Worm (Caenorhabditis elegans): ENCODE data around the gene luc-7L.
A peak's percentile ranks its signal among the peaks of the same experiment; 100 is the strongest.

The luc-7L gene

DNA sequence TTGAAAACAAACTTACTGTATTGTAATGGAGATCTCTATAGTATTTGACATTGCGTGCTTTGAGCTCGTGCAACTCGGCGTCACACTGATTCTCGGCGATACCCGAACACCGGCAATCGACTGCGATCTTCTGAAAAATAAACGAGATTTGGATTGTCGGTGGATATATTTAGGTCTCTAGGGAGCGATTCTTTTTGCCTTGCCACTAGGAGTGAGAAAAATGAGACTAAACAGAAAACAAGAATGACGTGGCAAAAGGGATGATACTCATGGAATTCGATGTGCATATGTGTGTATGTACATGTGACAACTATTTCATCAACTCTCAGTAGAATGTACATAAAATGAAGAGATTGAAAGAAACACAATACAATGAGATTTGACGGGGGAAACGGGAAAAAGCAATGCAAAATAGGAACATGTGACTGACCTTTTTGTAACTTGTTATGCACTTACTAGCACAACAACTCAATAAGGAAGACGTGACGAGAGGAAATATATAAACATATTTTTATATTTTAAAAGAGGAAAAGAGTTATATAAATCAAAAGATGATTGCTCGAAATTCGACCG lies 7.4 kb upstream of the luc-7L start:
- TF ChIP-seq ztf-29 (GFP tag; IDR thresholded peaks at IDR 0.05) (no peak), T22C8.4 (GFP tag; IDR thresholded peaks at IDR 0.05) (no peak), klf-2 (GFP tag; conservative IDR thresholded peaks at IDR 0.05) (no peak), ref-1 (GFP tag; conservative IDR thresholded peaks at IDR 0.05) (no peak), ztf-23 (GFP tag; IDR thresholded peaks at IDR 0.05) (no peak), cog-1 (tag; optimal IDR thresholded peaks at IDR 0.05) (no peak), flt-1 (GFP tag; IDR thresholded peaks at IDR 0.05) (no peak), med-1 (GFP tag; optimal IDR thresholded peaks at IDR 0.05; ENCODE audit: insufficient read depth) (no peak), tab-1 (GFP tag; IDR thresholded peaks at IDR 0.05) (no peak)

DNA sequence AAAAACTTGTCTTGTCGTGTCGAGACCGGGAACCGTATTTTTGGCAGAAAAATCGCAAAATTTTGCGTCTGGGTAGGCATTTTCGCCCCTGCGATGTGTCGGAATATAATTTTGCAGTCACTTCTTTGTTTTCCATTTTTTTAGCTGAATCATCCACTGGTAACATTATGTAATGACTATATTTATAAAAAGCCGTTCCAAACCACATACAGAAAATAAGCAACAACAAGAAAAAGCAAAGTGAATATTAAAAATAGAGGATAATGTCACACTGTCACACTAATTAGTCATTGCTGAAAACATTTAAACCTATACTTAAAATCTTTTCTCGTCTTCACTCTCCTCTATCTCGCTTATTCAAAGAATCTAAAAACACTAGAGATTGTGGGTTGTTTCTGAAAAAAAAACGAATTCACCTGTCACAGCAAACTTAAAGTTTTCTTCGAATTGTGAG lies 2.0 kb upstream of the luc-7L start, which contains the start of gene sre-1:
Gene sre-1, plus strand, starts transcription at position 404 of the 454 bp plus-strand sequence.
- TF ChIP-seq ztf-29 (GFP tag; IDR thresholded peaks at IDR 0.05) (no peak), flt-1 (GFP tag; IDR thresholded peaks at IDR 0.05) (no peak), cog-1 (tag; optimal IDR thresholded peaks at IDR 0.05) (no peak), ref-1 (GFP tag; conservative IDR thresholded peaks at IDR 0.05) (no peak), ztf-23 (GFP tag; IDR thresholded peaks at IDR 0.05) (no peak), klf-2 (GFP tag; conservative IDR thresholded peaks at IDR 0.05) (no peak), tab-1 (GFP tag; IDR thresholded peaks at IDR 0.05) (no peak), T22C8.4 (GFP tag; IDR thresholded peaks at IDR 0.05) (no peak), med-1 (GFP tag; optimal IDR thresholded peaks at IDR 0.05; ENCODE audit: insufficient read depth) (no peak)

- TF ChIP-seq ref-1 (GFP tag; conservative IDR thresholded peaks at IDR 0.05) (peak; percentile 58; the same call in 1 of the 2 replicates), flt-1 (GFP tag; IDR thresholded peaks at IDR 0.05) (peak; percentile 95), ztf-29 (GFP tag; IDR thresholded peaks at IDR 0.05) (peak; percentile 79), med-1 (GFP tag; optimal IDR thresholded peaks at IDR 0.05; ENCODE audit: insufficient read depth) (peak; percentile 97), cog-1 (tag; optimal IDR thresholded peaks at IDR 0.05) (peak; percentile 76), tab-1 (GFP tag; IDR thresholded peaks at IDR 0.05) (peak; percentile 91), klf-2 (GFP tag; conservative IDR thresholded peaks at IDR 0.05) (peak; percentile 88), ztf-23 (GFP tag; IDR thresholded peaks at IDR 0.05) (peak; percentile 93), T22C8.4 (GFP tag; IDR thresholded peaks at IDR 0.05) (peak; percentile 77)
Measured at ce11 chrII:7708540-7708939, 1.3 kb upstream of the luc-7L start, which contains the start of gene B0495.9. B0495.9 (minus strand) TSS chrII:7708710.

- no peak for TF ChIP-seq ref-1 (GFP tag; conservative IDR thresholded peaks at IDR 0.05)
- no peak for TF ChIP-seq T22C8.4 (GFP tag; IDR thresholded peaks at IDR 0.05)
- no peak for TF ChIP-seq cog-1 (tag; optimal IDR thresholded peaks at IDR 0.05)
- no peak for TF ChIP-seq med-1 (GFP tag; optimal IDR thresholded peaks at IDR 0.05; ENCODE audit: insufficient read depth)
- no peak for TF ChIP-seq ztf-29 (GFP tag; IDR thresholded peaks at IDR 0.05)
- TF ChIP-seq ztf-23 (GFP tag; IDR thresholded peaks at IDR 0.05): no peak
- TF ChIP-seq flt-1 (GFP tag; IDR thresholded peaks at IDR 0.05): no peak
- no peak for TF ChIP-seq tab-1 (GFP tag; IDR thresholded peaks at IDR 0.05)
- no peak for TF ChIP-seq klf-2 (GFP tag; conservative IDR thresholded peaks at IDR 0.05)
Measured at ce11 chrII:7705152-7705551, 2.1 kb downstream of the luc-7L start, which contains the start of gene B0495.7. B0495.7 (minus strand) TSS chrII:7705233.

ce11 chrII:7704387-7704786 lies 2.9 kb downstream of the luc-7L start:
- no peak for TF ChIP-seq tab-1 (GFP tag; IDR thresholded peaks at IDR 0.05)
- no peak for TF ChIP-seq flt-1 (GFP tag; IDR thresholded peaks at IDR 0.05)
- no peak for TF ChIP-seq klf-2 (GFP tag; conservative IDR thresholded peaks at IDR 0.05)
- TF ChIP-seq cog-1 (tag; optimal IDR thresholded peaks at IDR 0.05): no peak
- TF ChIP-seq ztf-29 (GFP tag; IDR thresholded peaks at IDR 0.05): no peak
- TF ChIP-seq ref-1 (GFP tag; conservative IDR thresholded peaks at IDR 0.05): no peak
- no peak for TF ChIP-seq T22C8.4 (GFP tag; IDR thresholded peaks at IDR 0.05)
- no peak for TF ChIP-seq med-1 (GFP tag; optimal IDR thresholded peaks at IDR 0.05; ENCODE audit: insufficient read depth)
- no peak for TF ChIP-seq ztf-23 (GFP tag; IDR thresholded peaks at IDR 0.05)

DNA sequence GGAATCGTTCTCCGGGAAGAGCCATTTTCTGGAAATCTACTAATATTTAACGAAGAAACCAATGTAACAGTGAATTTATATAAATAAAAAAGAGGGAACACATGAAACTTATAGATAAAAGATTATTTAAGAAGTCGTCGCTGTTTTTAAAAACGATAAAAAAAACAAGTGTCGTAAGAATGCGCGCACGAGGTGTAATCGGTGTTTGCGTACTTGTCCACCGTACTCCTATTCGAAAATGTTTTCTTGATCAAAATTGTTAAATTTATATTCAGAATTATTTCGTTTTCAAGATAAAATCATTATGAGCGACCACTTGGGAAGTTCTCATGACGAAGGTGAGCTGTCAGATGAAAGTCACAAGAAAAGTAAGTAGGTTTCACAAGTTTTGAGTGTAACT lies 8.3 kb downstream of the luc-7L start, which contains the start of the genes moa-2 and cdk-11.1:
Gene moa-2, minus strand, starts transcription at position 25 of the 400 bp plus-strand sequence.
Gene cdk-11.1, plus strand, starts transcription at position 227 of the 400 bp plus-strand sequence.
- no peak for TF ChIP-seq flt-1 (GFP tag; IDR thresholded peaks at IDR 0.05)
- no peak for TF ChIP-seq cog-1 (tag; optimal IDR thresholded peaks at IDR 0.05)
- no peak for TF ChIP-seq ztf-23 (GFP tag; IDR thresholded peaks at IDR 0.05)
- no peak for TF ChIP-seq klf-2 (GFP tag; conservative IDR thresholded peaks at IDR 0.05)
- TF ChIP-seq ref-1 (GFP tag; conservative IDR thresholded peaks at IDR 0.05): no peak
- TF ChIP-seq tab-1 (GFP tag; IDR thresholded peaks at IDR 0.05): no peak
- TF ChIP-seq ztf-29 (GFP tag; IDR thresholded peaks at IDR 0.05): no peak
- no peak for TF ChIP-seq med-1 (GFP tag; optimal IDR thresholded peaks at IDR 0.05; ENCODE audit: insufficient read depth)
- no peak for TF ChIP-seq T22C8.4 (GFP tag; IDR thresholded peaks at IDR 0.05)

- TF ChIP-seq ztf-23 (GFP tag; IDR thresholded peaks at IDR 0.05) (no peak), tab-1 (GFP tag; IDR thresholded peaks at IDR 0.05) (no peak), cog-1 (tag; optimal IDR thresholded peaks at IDR 0.05) (no peak), ztf-29 (GFP tag; IDR thresholded peaks at IDR 0.05) (no peak), T22C8.4 (GFP tag; IDR thresholded peaks at IDR 0.05) (no peak), klf-2 (GFP tag; conservative IDR thresholded peaks at IDR 0.05) (no peak), flt-1 (GFP tag; IDR thresholded peaks at IDR 0.05) (no peak), med-1 (GFP tag; optimal IDR thresholded peaks at IDR 0.05; ENCODE audit: insufficient read depth) (no peak), ref-1 (GFP tag; conservative IDR thresholded peaks at IDR 0.05) (no peak)
Measured at ce11 chrII:7698406-7698805, 8.9 kb downstream of the luc-7L start, which contains the start of gene B0495.5. B0495.5 (minus strand) TSS chrII:7698506.

DNA sequence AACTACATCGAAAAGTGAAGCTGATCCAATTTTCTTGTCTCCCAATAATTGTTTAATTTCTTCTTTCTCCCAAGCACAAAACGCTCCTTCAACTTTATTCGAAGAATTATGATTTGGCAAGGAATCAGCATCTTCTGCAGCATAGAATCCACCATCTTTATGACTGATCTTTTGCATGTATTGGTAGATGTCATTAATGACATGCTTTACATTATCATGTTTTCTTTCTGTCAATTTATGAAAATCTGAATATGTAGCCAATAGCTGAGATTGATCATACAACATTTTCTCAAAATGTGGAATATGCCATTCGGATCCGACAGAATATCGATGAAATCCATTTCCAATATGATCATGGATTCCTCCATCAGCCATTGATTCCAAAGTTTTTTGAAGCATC lies 10.1 kb downstream of the luc-7L start:
- TF ChIP-seq ztf-23 (GFP tag; IDR thresholded peaks at IDR 0.05): no peak
- no peak for TF ChIP-seq T22C8.4 (GFP tag; IDR thresholded peaks at IDR 0.05)
- TF ChIP-seq flt-1 (GFP tag; IDR thresholded peaks at IDR 0.05): no peak
- no peak for TF ChIP-seq cog-1 (tag; optimal IDR thresholded peaks at IDR 0.05)
- no peak for TF ChIP-seq med-1 (GFP tag; optimal IDR thresholded peaks at IDR 0.05; ENCODE audit: insufficient read depth)
- TF ChIP-seq ref-1 (GFP tag; conservative IDR thresholded peaks at IDR 0.05): no peak
- TF ChIP-seq tab-1 (GFP tag; IDR thresholded peaks at IDR 0.05): no peak
- TF ChIP-seq ztf-29 (GFP tag; IDR thresholded peaks at IDR 0.05): no peak
- TF ChIP-seq klf-2 (GFP tag; conservative IDR thresholded peaks at IDR 0.05): no peak

DNA sequence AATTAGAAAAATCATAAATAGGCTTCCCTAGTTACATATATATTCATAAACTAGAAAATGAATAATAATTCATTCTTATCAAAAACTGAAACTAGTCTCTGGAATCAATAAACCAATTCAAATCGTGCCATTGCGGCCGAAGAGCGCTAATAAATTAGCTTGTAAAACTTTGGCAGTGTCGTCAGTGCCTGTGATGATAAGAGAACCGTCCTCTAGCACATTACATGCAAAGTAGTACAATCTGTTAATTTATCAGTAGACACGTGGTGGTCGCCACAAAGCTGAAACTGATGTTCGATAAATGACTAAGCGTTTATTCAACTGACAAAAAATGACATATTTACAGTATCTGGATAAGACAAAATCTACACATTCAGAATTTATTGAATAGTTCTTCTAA lies 11.6 kb downstream of the luc-7L start:
- TF ChIP-seq tab-1 (GFP tag; IDR thresholded peaks at IDR 0.05) (no peak), cog-1 (tag; optimal IDR thresholded peaks at IDR 0.05) (no peak), flt-1 (GFP tag; IDR thresholded peaks at IDR 0.05) (no peak), klf-2 (GFP tag; conservative IDR thresholded peaks at IDR 0.05) (no peak), med-1 (GFP tag; optimal IDR thresholded peaks at IDR 0.05; ENCODE audit: insufficient read depth) (no peak), ztf-29 (GFP tag; IDR thresholded peaks at IDR 0.05) (no peak)
